Worm (Caenorhabditis elegans): ENCODE results near the gene tkr-3.

Gene tkr-3

ce11 chrIV:5149793-5150192 is 27.9 kb upstream of the tkr-3 start, which contains the start of gene C24D10.5:
Gene C24D10.5, plus strand, starts transcription at chrIV:5150093.
- TF ChIP-seq mls-2 (tag; optimal IDR thresholded peaks at IDR 0.05) (no peak), unc-120 (tag; optimal IDR thresholded peaks at IDR 0.05; ENCODE audit: poor library complexity, severe bottlenecking) (no peak), pha-4 (tag; optimal IDR thresholded peaks at IDR 0.05) (no peak), blmp-1 (tag; optimal IDR thresholded peaks at IDR 0.05) (no peak), nhr-2 (tag; optimal IDR thresholded peaks at IDR 0.05) (no peak), tbx-8 (GFP tag; optimal IDR thresholded peaks at IDR 0.05) (no peak), mep-1 (tag; optimal IDR thresholded peaks at IDR 0.05) (no peak), ceh-83 (GFP tag; optimal IDR thresholded peaks at IDR 0.05) (no peak), zip-8 (tag; optimal IDR thresholded peaks at IDR 0.05) (no peak), ceh-43 (GFP tag; optimal IDR thresholded peaks at IDR 0.05) (no peak)

- TF ChIP-seq ceh-83 (GFP tag; optimal IDR thresholded peaks at IDR 0.05) (no peak), mls-2 (tag; optimal IDR thresholded peaks at IDR 0.05) (no peak), ces-1 (GFP tag; optimal IDR thresholded peaks at IDR 0.05) (no peak), snpc-4 (tag; optimal IDR thresholded peaks at IDR 0.05) (no peak), pha-4 (tag; optimal IDR thresholded peaks at IDR 0.05) (no peak), ztf-11 (tag; optimal IDR thresholded peaks at IDR 0.05) (no peak), drap-1 (GFP tag; optimal IDR thresholded peaks at IDR 0.05) (no peak), lsy-2 (tag; optimal IDR thresholded peaks at IDR 0.05) (no peak)
Measured at ce11 chrIV:5139972-5140371, 18.1 kb upstream of the tkr-3 start.

- TF ChIP-seq unc-62 (GFP tag; optimal IDR thresholded peaks at IDR 0.05), result no peak
- no peak for TF ChIP-seq nhr-28 (tag; optimal IDR thresholded peaks at IDR 0.05)
- peak; percentile 44 for TF ChIP-seq ces-1 (GFP tag; optimal IDR thresholded peaks at IDR 0.05)
- no peak for TF ChIP-seq lin-32 (GFP tag; optimal IDR thresholded peaks at IDR 0.05)
- no peak for TF ChIP-seq elt-1 (tag; optimal IDR thresholded peaks at IDR 0.05; ENCODE audit: borderline replicate concordance, insufficient read depth)
- no peak for TF ChIP-seq mab-5 (tag; optimal IDR thresholded peaks at IDR 0.05)
- no peak for TF ChIP-seq ham-2 (GFP tag; optimal IDR thresholded peaks at IDR 0.05)
Measured at ce11 chrIV:5139189-5139588, 17.3 kb upstream of the tkr-3 start.

- peak; percentile 88 for TF ChIP-seq ces-1 (GFP tag; optimal IDR thresholded peaks at IDR 0.05)
- no peak for TF ChIP-seq ceh-43 (GFP tag; optimal IDR thresholded peaks at IDR 0.05)
- no peak for TF ChIP-seq hlh-1 (tag; optimal IDR thresholded peaks at IDR 0.05)
- TF ChIP-seq unc-39 (tag; optimal IDR thresholded peaks at IDR 0.05), result no peak
Measured at ce11 chrIV:5137809-5138208, 15.9 kb upstream of the tkr-3 start.

- TF ChIP-seq unc-120 (tag; optimal IDR thresholded peaks at IDR 0.05; ENCODE audit: poor library complexity, severe bottlenecking) (peak; percentile 48), lsy-2 (tag; optimal IDR thresholded peaks at IDR 0.05) (no peak)
Measured at ce11 chrIV:5136523-5136922, 14.6 kb upstream of the tkr-3 start.

- TF ChIP-seq blmp-1 (tag; optimal IDR thresholded peaks at IDR 0.05), result no peak
- no peak for TF ChIP-seq nhr-2 (tag; optimal IDR thresholded peaks at IDR 0.05)
- no peak for TF ChIP-seq drap-1 (GFP tag; optimal IDR thresholded peaks at IDR 0.05)
- no peak for TF ChIP-seq ceh-39 (tag; optimal IDR thresholded peaks at IDR 0.05)
- no peak for TF ChIP-seq nhr-76 (tag; optimal IDR thresholded peaks at IDR 0.05)
- no peak for TF ChIP-seq ces-1 (GFP tag; optimal IDR thresholded peaks at IDR 0.05)
- TF ChIP-seq sem-2 (GFP tag; optimal IDR thresholded peaks at IDR 0.05), result no peak
- TF ChIP-seq pha-4 (tag; optimal IDR thresholded peaks at IDR 0.05), result no peak
- no peak for TF ChIP-seq unc-62 (GFP tag; optimal IDR thresholded peaks at IDR 0.05)
- no peak for TF ChIP-seq nhr-12 (tag; optimal IDR thresholded peaks at IDR 0.05)
- TF ChIP-seq ztf-11 (tag; optimal IDR thresholded peaks at IDR 0.05), result no peak
- TF ChIP-seq hlh-1 (tag; optimal IDR thresholded peaks at IDR 0.05), result no peak
Measured at ce11 chrIV:5134798-5135197, 12.9 kb upstream of the tkr-3 start.

ce11 chrIV:5133791-5134370 is 12.0 kb upstream of the tkr-3 start:
- TF ChIP-seq bed-3 (GFP tag; optimal IDR thresholded peaks at IDR 0.05) (no peak), unc-39 (tag; optimal IDR thresholded peaks at IDR 0.05) (no peak), hlh-1 (tag; optimal IDR thresholded peaks at IDR 0.05) (peak; percentile 68), snpc-4 (tag; optimal IDR thresholded peaks at IDR 0.05) (no peak), elt-1 (tag; optimal IDR thresholded peaks at IDR 0.05; ENCODE audit: borderline replicate concordance, insufficient read depth) (no peak), blmp-1 (tag; optimal IDR thresholded peaks at IDR 0.05) (no peak), nhr-76 (tag; optimal IDR thresholded peaks at IDR 0.05) (no peak), nhr-237 (tag; optimal IDR thresholded peaks at IDR 0.05) (no peak), lsy-2 (tag; optimal IDR thresholded peaks at IDR 0.05) (peak; percentile 2), elt-3 (tag; optimal IDR thresholded peaks at IDR 0.05) (peak; percentile 15), ces-1 (GFP tag; optimal IDR thresholded peaks at IDR 0.05) (peak; percentile 63), M03D4.4 (tag; optimal IDR thresholded peaks at IDR 0.05) (no peak), ztf-11 (tag; optimal IDR thresholded peaks at IDR 0.05) (no peak), lin-32 (GFP tag; optimal IDR thresholded peaks at IDR 0.05) (no peak), sem-2 (GFP tag; optimal IDR thresholded peaks at IDR 0.05) (no peak), sptf-1 (tag; optimal IDR thresholded peaks at IDR 0.05) (no peak), nhr-12 (tag; optimal IDR thresholded peaks at IDR 0.05) (no peak), zip-8 (tag; optimal IDR thresholded peaks at IDR 0.05) (no peak), pha-4 (tag; optimal IDR thresholded peaks at IDR 0.05) (no peak), mep-1 (tag; optimal IDR thresholded peaks at IDR 0.05) (no peak), mab-5 (tag; optimal IDR thresholded peaks at IDR 0.05) (no peak), unc-120 (tag; optimal IDR thresholded peaks at IDR 0.05; ENCODE audit: poor library complexity, severe bottlenecking) (peak; percentile 82), ceh-43 (GFP tag; optimal IDR thresholded peaks at IDR 0.05) (no peak), nhr-28 (tag; optimal IDR thresholded peaks at IDR 0.05) (no peak), ceh-83 (GFP tag; optimal IDR thresholded peaks at IDR 0.05) (no peak), lin-13 (tag; optimal IDR thresholded peaks at IDR 0.05) (no peak)
